Fruit fly (Drosophila melanogaster): ENCODE results near the gene CG1529.

The CG1529 gene

dm6 chrX:21045448-21045941, 13.7 kb upstream of the CG1529 start (continued):
- TF ChIP-seq Dip2 (GFP tag; IDR thresholded peaks at IDR 0.05) (no peak), fd64A (GFP tag; optimal IDR thresholded peaks at IDR 0.05) (no peak), CG14710 (tag; optimal IDR thresholded peaks at IDR 0.05) (peak; percentile 55), CG3281 (GFP tag; optimal IDR thresholded peaks at IDR 0.05) (no peak), CG9727 (GFP tag; optimal IDR thresholded peaks at IDR 0.05) (no peak), eve (GFP tag; optimal IDR thresholded peaks at IDR 0.05) (no peak), prd (optimal IDR thresholded peaks at IDR 0.05) (no peak), prd (GFP tag; IDR thresholded peaks at IDR 0.05) (no peak), CG9817 (tag; optimal IDR thresholded peaks at IDR 0.05) (no peak), slbo (GFP tag; IDR thresholded peaks at IDR 0.05) (no peak), seq (GFP tag; IDR thresholded peaks at IDR 0.05) (no peak), stc (GFP tag; IDR thresholded peaks at IDR 0.05) (peak; percentile 40; the same call in 1 of the 2 replicates), CG9876 (GFP tag; optimal IDR thresholded peaks at IDR 0.05) (no peak), CG11695 (GFP tag; IDR thresholded peaks at IDR 0.05) (0 out of 3 replicates have a peak, but pooled peaks have one; percentile 18), CG17912 (GFP tag; optimal IDR thresholded peaks at IDR 0.05) (no peak), CG17361 (GFP tag; IDR thresholded peaks at IDR 0.05) (peak; percentile 46; the same call in 1 of the 3 replicates), dimm (GFP tag; IDR thresholded peaks at IDR 0.05) (no peak), CG17568 (GFP tag; optimal IDR thresholded peaks at IDR 0.05) (peak; percentile 24), sima (GFP tag; optimal IDR thresholded peaks at IDR 0.05) (no peak), CG6254 (GFP tag; optimal IDR thresholded peaks at IDR 0.05) (peak; percentile 18), CG17328 (GFP tag; IDR thresholded peaks at IDR 0.05) (peak; percentile 39; the same call in 1 of the 2 replicates), lab (GFP tag; optimal IDR thresholded peaks at IDR 0.05) (no peak), CG1792 (GFP tag; optimal IDR thresholded peaks at IDR 0.05) (no peak), CG8388 (GFP tag; optimal IDR thresholded peaks at IDR 0.05) (peak; percentile 8), gsb (GFP tag; IDR thresholded peaks at IDR 0.05) (no peak), Blimp-1 (GFP tag; optimal IDR thresholded peaks at IDR 0.05) (peak; percentile 71), zen (tag; optimal IDR thresholded peaks at IDR 0.05) (no peak), CG32772 (GFP tag; IDR thresholded peaks at IDR 0.05) (peak; percentile 42), knrl (GFP tag; IDR thresholded peaks at IDR 0.05; ENCODE audit: partially characterized antibody) (no peak), ems (GFP tag; optimal IDR thresholded peaks at IDR 0.05) (no peak), CG18619 (GFP tag; optimal IDR thresholded peaks at IDR 0.05) (no peak), mirr (GFP tag; optimal IDR thresholded peaks at IDR 0.05) (peak; percentile 44), otp (GFP tag; IDR thresholded peaks at IDR 0.05) (no peak), CG6765 (GFP tag; optimal IDR thresholded peaks at IDR 0.05) (no peak), luna (GFP tag; optimal IDR thresholded peaks at IDR 0.05) (no peak), Dp (GFP tag; optimal IDR thresholded peaks at IDR 0.05) (no peak), ranshi (GFP tag; IDR thresholded peaks at IDR 0.05) (no peak), CG30403 (GFP tag; optimal IDR thresholded peaks at IDR 0.05) (no peak), CG12299 (tag; optimal IDR thresholded peaks at IDR 0.05) (no peak), CG32767 (GFP tag; IDR thresholded peaks at IDR 0.05) (no peak), so (GFP tag; IDR thresholded peaks at IDR 0.05) (no peak), CG13775 (GFP tag; optimal IDR thresholded peaks at IDR 0.05) (no peak), ro (GFP tag; IDR thresholded peaks at IDR 0.05) (no peak), CG4854 (GFP tag; optimal IDR thresholded peaks at IDR 0.05) (no peak), cwo (GFP tag; optimal IDR thresholded peaks at IDR 0.05) (no peak), CG13296 (GFP tag; optimal IDR thresholded peaks at IDR 0.05) (no peak), Antp (GFP tag; optimal IDR thresholded peaks at IDR 0.05) (no peak), ttk (GFP tag; IDR thresholded peaks at IDR 0.05) (0 out of 2 replicates have a peak, but pooled peaks have one; percentile 12), CG2120 (GFP tag; optimal IDR thresholded peaks at IDR 0.05) (no peak), CG3407 (GFP tag; optimal IDR thresholded peaks at IDR 0.05) (no peak), fd102C (GFP tag; optimal IDR thresholded peaks at IDR 0.05) (no peak), Optix (GFP tag; IDR thresholded peaks at IDR 0.05) (no peak)

Measured in whole organism, embryonic.